Worm (Caenorhabditis elegans) whole organism, L4 larva: ENCODE measurements around the gene F16G10.1.

Experiments
- D1046.2 ChIP-seq: fragments of 200-800 bp; sonication (Bioruptor generic); IDR thresholded peaks from 2 replicates; pipeline ENCODE4 v1.3.6; 2022; ENCODE audit warnings: missing genetic modification characterization, missing compliant biosample characterization
- F37D6.2 ChIP-seq: sonication (generic microtip); optimal IDR thresholded peaks from 2 replicates; lab custom pipeline; 2016; ENCODE audit warnings: mild to moderate bottlenecking, missing genetic modification characterization, missing compliant biosample characterization
- F49E8.2 ChIP-seq: sonication (generic microtip); optimal IDR thresholded peaks from 2 replicates; lab custom pipeline; 2016; ENCODE audit warnings: missing compliant biosample characterization, mild to moderate bottlenecking, missing genetic modification characterization, borderline replicate concordance
- R02D3.7 ChIP-seq: fragments of 150-350 bp; sonication (generic microtip); optimal IDR thresholded peaks from 3 replicates; lab custom pipeline; 2014; ENCODE audit warnings: missing biosample characterization, missing genetic modification characterization
- T20F7.1 ChIP-seq: fragments of 200-800 bp; sonication (Bioruptor generic); optimal IDR thresholded peaks from 2 replicates; lab custom pipeline; 2018; ENCODE audit warnings: mild to moderate bottlenecking, missing genetic modification characterization, missing compliant biosample characterization
- ZK337.2 ChIP-seq: fragments of 200-800 bp; sonication (Bioruptor generic); IDR thresholded peaks from 2 replicates; pipeline ENCODE4 v1.3.6; 2022; ENCODE audit warnings: missing genetic modification reagents, missing genetic modification characterization, missing compliant biosample characterization
- ama-1 ChIP-seq: fragments of 150-350 bp; optimal IDR thresholded peaks from 2 replicates; lab custom pipeline; 2014; ENCODE audit warnings: inconsistent platforms, mixed read lengths
- arid-1 ChIP-seq: fragments of 200-800 bp; sonication (Bioruptor generic); conservative IDR thresholded peaks from 2 replicates; pipeline ENCODE4 v1.3.6; 2022; ENCODE audit warnings: missing genetic modification reagents, missing genetic modification characterization, missing compliant biosample characterization
- ceh-32 ChIP-seq: sonication (generic microtip); optimal IDR thresholded peaks from 2 replicates; lab custom pipeline; 2016; ENCODE audit warnings: mild to moderate bottlenecking, missing genetic modification characterization, missing compliant biosample characterization; ENCODE audit not compliant: poor library complexity
- ceh-82 ChIP-seq: sonication (generic microtip); optimal IDR thresholded peaks from 2 replicates; lab custom pipeline; 2017; ENCODE audit warnings: missing biosample characterization, missing genetic modification characterization
- dmd-6 ChIP-seq: fragments of 200-800 bp; sonication (Bioruptor generic); IDR thresholded peaks from 2 replicates; pipeline ENCODE4 v1.3.6; 2022; ENCODE audit warnings: missing genetic modification reagents, missing genetic modification characterization, missing compliant biosample characterization
- dmd-8 ChIP-seq: fragments of 200-800 bp; sonication (Bioruptor generic); IDR thresholded peaks from 2 replicates; pipeline ENCODE4 v1.3.6; 2022; ENCODE audit warnings: missing genetic modification characterization, missing compliant biosample characterization
- dve-1 ChIP-seq: sonication (generic microtip); optimal IDR thresholded peaks from 2 replicates; lab custom pipeline; 2017; ENCODE audit warnings: antibody characterized with exemption, mild to moderate bottlenecking, missing genetic modification characterization, missing compliant biosample characterization; ENCODE audit not compliant: insufficient read depth
- egl-43 ChIP-seq: fragments of 200-800 bp; sonication (Bioruptor generic); IDR thresholded peaks from 2 replicates; pipeline ENCODE4 v1.3.6; 2022; ENCODE audit warnings: missing genetic modification reagents, missing genetic modification characterization, missing compliant biosample characterization
- fos-1 ChIP-seq: fragments of 150-350 bp; optimal IDR thresholded peaks from 2 replicates; lab custom pipeline; 2014; ENCODE audit warnings: missing biosample characterization, missing genetic modification characterization
- jun-1 ChIP-seq: fragments of 150-350 bp; optimal IDR thresholded peaks from 2 replicates; lab custom pipeline; 2014; ENCODE audit warnings: missing biosample characterization, missing genetic modification reagents, missing genetic modification characterization
- lin-13 ChIP-seq: fragments of 150-350 bp; optimal IDR thresholded peaks from 2 replicates; lab custom pipeline; 2014; ENCODE audit warnings: missing biosample characterization, missing genetic modification reagents, missing genetic modification characterization
- lin-15B ChIP-seq: fragments of 150-350 bp; sonication (generic microtip); optimal IDR thresholded peaks from 3 replicates; lab custom pipeline; 2014; ENCODE audit warnings: missing biosample characterization, missing genetic modification characterization
- lin-29 ChIP-seq: fragments of 200-800 bp; sonication (Bioruptor generic); IDR thresholded peaks from 2 replicates; pipeline ENCODE4 v1.3.6; 2022; ENCODE audit warnings: missing genetic modification reagents, missing genetic modification characterization, missing compliant biosample characterization
- lin-39 ChIP-seq: fragments of 150-350 bp; optimal IDR thresholded peaks from 2 replicates; lab custom pipeline; 2014; ENCODE audit warnings: missing biosample characterization, missing genetic modification reagents, missing genetic modification characterization
- mdl-1 ChIP-seq, 2 experiments: fragments of 150-350 bp in 1 of 2; sonication (generic microtip) in 1 of 2; optimal IDR thresholded peaks; 2 replicates each; lab custom pipeline; 2014 to 2017; ENCODE audit warnings: missing biosample characterization in 2 of 2, missing genetic modification characterization in 2 of 2
- mdt-29 ChIP-seq: fragments of 200-800 bp; sonication (Bioruptor generic); IDR thresholded peaks from 2 replicates; pipeline ENCODE4 v1.3.6; 2022; ENCODE audit warnings: missing genetic modification reagents, missing genetic modification characterization, missing compliant biosample characterization
- mxl-2 ChIP-seq: fragments of 200-800 bp; sonication (Bioruptor generic); conservative IDR thresholded peaks from 2 replicates; pipeline ENCODE4 v1.3.6; 2022; ENCODE audit warnings: missing genetic modification reagents, missing genetic modification characterization, missing compliant biosample characterization
- mxl-3 ChIP-seq: fragments of 200-800 bp; sonication (Bioruptor generic); optimal IDR thresholded peaks from 2 replicates; lab custom pipeline; 2018; ENCODE audit warnings: mild to moderate bottlenecking, missing genetic modification characterization, missing compliant biosample characterization
- nhr-11 ChIP-seq: fragments of 150-350 bp; optimal IDR thresholded peaks from 2 replicates; lab custom pipeline; 2014; ENCODE audit warnings: missing biosample characterization, missing genetic modification characterization
- nhr-25 ChIP-seq: sonication (generic microtip); optimal IDR thresholded peaks from 2 replicates; lab custom pipeline; 2017; ENCODE audit warnings: missing genetic modification characterization, mild to moderate bottlenecking, missing compliant biosample characterization, antibody characterized with exemption, moderate library complexity, borderline replicate concordance; ENCODE audit not compliant: insufficient read depth
- nhr-28 ChIP-seq: fragments of 150-350 bp; optimal IDR thresholded peaks from 2 replicates; lab custom pipeline; 2014; ENCODE audit warnings: missing biosample characterization, missing genetic modification characterization
- nhr-76 ChIP-seq: fragments of 150-350 bp; optimal IDR thresholded peaks from 2 replicates; lab custom pipeline; 2014; ENCODE audit warnings: missing biosample characterization, missing genetic modification characterization
- nhr-77 ChIP-seq: fragments of 150-350 bp; optimal IDR thresholded peaks from 2 replicates; lab custom pipeline; 2014; ENCODE audit warnings: missing biosample characterization, missing genetic modification characterization
- pha-4 ChIP-seq, 2 experiments: fragments of 150-350 bp in 1 of 2; fragments of 200-800 bp in 1 of 2; sonication (Bioruptor generic) in 1 of 2; IDR thresholded peaks in 1 of 2; optimal IDR thresholded peaks in 1 of 2; 2 replicates each; pipeline versions ENCODE4 v1.3.6 to Lab custom; 2014 to 2022; ENCODE audit warnings: missing genetic modification characterization in 2 of 2, missing genetic modification reagents in 2 of 2, missing biosample characterization in 1 of 2, missing compliant biosample characterization in 1 of 2
- rbr-2 ChIP-seq: sonication (generic microtip); optimal IDR thresholded peaks from 2 replicates; lab custom pipeline; 2016; ENCODE audit warnings: missing genotype, missing genetic modification characterization, missing compliant biosample characterization
- set-16 ChIP-seq: fragments of 200-800 bp; sonication (Bioruptor generic); IDR thresholded peaks from 2 replicates; pipeline ENCODE4 v1.3.6; 2022; ENCODE audit warnings: missing genetic modification reagents, missing genetic modification characterization, missing compliant biosample characterization
- snpc-1.2 ChIP-seq: fragments of 200-800 bp; sonication (Bioruptor generic); IDR thresholded peaks from 2 replicates; pipeline ENCODE4 v1.3.6; 2022; ENCODE audit warnings: missing genetic modification reagents, missing genetic modification characterization, missing compliant biosample characterization
- unc-39 ChIP-seq: sonication (generic microtip); optimal IDR thresholded peaks from 2 replicates; lab custom pipeline; 2017; ENCODE audit warnings: missing biosample characterization, missing genetic modification characterization
- zag-1 ChIP-seq: fragments of 150-350 bp; optimal IDR thresholded peaks from 2 replicates; lab custom pipeline; 2014; ENCODE audit warnings: missing biosample characterization, missing genetic modification characterization
- zfp-3 ChIP-seq: fragments of 200-800 bp; sonication (Bioruptor generic); conservative IDR thresholded peaks from 2 replicates; pipeline ENCODE4 v1.3.6; 2022; ENCODE audit warnings: missing genetic modification reagents, missing genetic modification characterization, missing compliant biosample characterization
- zip-2 ChIP-seq: fragments of 150-350 bp; optimal IDR thresholded peaks from 2 replicates; lab custom pipeline; 2014; ENCODE audit warnings: missing biosample characterization, missing genetic modification characterization
- ztf-11 ChIP-seq: fragments of 150-350 bp; optimal IDR thresholded peaks from 2 replicates; lab custom pipeline; 2014; ENCODE audit warnings: missing biosample characterization, missing genetic modification characterization

The F16G10.1 gene

ce11 chrII:2378465-2379009, 25.5 kb upstream of the F16G10.1 start (continued):
- TF ChIP-seq nhr-25 = no peak
- no peak for TF ChIP-seq D1046.2
- no peak for TF ChIP-seq R02D3.7 (tag; lab: Kevin White, UChicago)
- no peak for TF ChIP-seq rbr-2 (tag; lab: Kevin White, UChicago)
- no peak for TF ChIP-seq nhr-11 (tag; lab: Kevin White, UChicago)
- TF ChIP-seq mxl-2 = no peak
- TF ChIP-seq zag-1 (tag; lab: Kevin White, UChicago) = no peak
- peak; percentile 88 for TF ChIP-seq fos-1 (tag; lab: Kevin White, UChicago)
- no peak for TF ChIP-seq ztf-11 (tag; lab: Kevin White, UChicago)
- no peak for TF ChIP-seq egl-43 (GFP tag; lab: Robert Waterston, UW)
- peak; percentile 96 for TF ChIP-seq dmd-6 (GFP tag; lab: Robert Waterston, UW)
- TF ChIP-seq mxl-3 (GFP tag; lab: Kevin White, UChicago) = peak; percentile 66
- TF ChIP-seq dve-1 (tag; lab: Kevin White, UChicago) = peak; percentile 91
- peak; percentile 95 for TF ChIP-seq jun-1
- TF ChIP-seq lin-15B (tag; lab: Kevin White, UChicago) = no peak
- TF ChIP-seq mdl-1 (tag; optimal IDR thresholded peaks at IDR 0.05; lab: Kevin White, UChicago) = peak in 1 of 2 experiments; percentile 30
- no peak; the same call in 1 of the 2 replicates for TF ChIP-seq dmd-8 (GFP tag; lab: Robert Waterston, UW)
- no peak for TF ChIP-seq nhr-76
- TF ChIP-seq unc-39 (tag; lab: Kevin White, UChicago) = no peak
- TF ChIP-seq ceh-82 (tag; lab: Kevin White, UChicago) = no peak
- no peak for TF ChIP-seq ceh-32
- no peak for TF ChIP-seq F49E8.2 (tag; lab: Kevin White, UChicago)
- TF ChIP-seq lin-29 = no peak
- TF ChIP-seq lin-13 (GFP tag; lab: Kevin White, UChicago) = peak; percentile 27
- no peak for TF ChIP-seq zfp-3 (GFP tag; lab: Robert Waterston, UW)
- TF ChIP-seq lin-39 (tag; lab: Kevin White, UChicago) = no peak
- TF ChIP-seq mdt-29 = peak; percentile 51; the same call in 1 of the 2 replicates
- TF ChIP-seq ama-1 (lab: Kevin White, UChicago) = no peak
- no peak for TF ChIP-seq arid-1 (GFP tag; lab: Robert Waterston, UW)
- peak; percentile 81 for TF ChIP-seq T20F7.1 (GFP tag; lab: Kevin White, UChicago)
- peak; percentile 92 for TF ChIP-seq pha-4 (GFP tag; IDR thresholded peaks at IDR 0.05; lab: Robert Waterston, UW)
- TF ChIP-seq pha-4 (tag; optimal IDR thresholded peaks at IDR 0.05; lab: Kevin White, UChicago) = no peak
- TF ChIP-seq zip-2 (tag; lab: Kevin White, UChicago) = no peak

DNA sequence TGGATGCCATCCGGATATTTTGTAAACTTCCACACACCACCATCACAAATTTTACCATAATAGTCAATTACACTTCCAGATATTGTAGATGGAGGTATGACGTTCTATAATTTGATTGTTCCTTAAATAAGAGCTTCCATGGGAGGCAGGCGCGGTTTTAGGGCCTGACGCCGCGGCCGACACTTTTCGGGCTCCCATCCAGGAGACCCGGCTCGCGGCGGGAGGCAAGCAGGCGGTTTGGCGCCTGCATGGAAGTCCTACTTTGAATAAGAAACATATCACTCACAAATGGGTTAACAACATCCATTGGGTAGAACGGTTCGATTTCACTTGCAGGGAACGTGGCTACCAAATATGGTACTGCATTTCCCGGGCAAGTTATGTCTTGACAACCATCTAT, 24.4 kb upstream of the F16G10.1 start:
- TF ChIP-seq set-16 (GFP tag; lab: Robert Waterston, UW) (peak; percentile 83), snpc-1.2 (no peak)

DNA sequence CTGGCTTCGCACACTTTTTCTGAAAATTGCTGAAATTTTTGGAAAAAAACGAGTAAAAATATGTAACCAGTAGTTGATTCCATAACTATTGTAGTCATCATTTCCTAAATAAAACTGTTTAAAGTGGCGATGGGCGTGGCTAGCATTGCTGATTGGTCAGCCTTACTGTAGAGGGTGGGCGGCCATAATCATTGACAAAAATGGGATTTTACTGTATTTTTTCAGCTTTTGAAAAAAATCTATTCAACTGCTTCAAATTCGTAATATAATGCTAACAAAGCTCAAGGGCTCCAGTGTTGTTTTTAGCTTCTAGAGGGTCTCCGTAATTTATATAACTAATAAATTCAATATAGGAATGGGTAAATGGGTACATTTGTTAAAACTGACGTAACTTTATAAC, 23.9 kb upstream of the F16G10.1 start, which contains the start of gene F16G10.7:
Gene F16G10.7, minus strand, starts transcription at position 101 of the 400 bp plus-strand sequence.
- TF ChIP-seq nhr-28 (tag; lab: Kevin White, UChicago) (no peak), nhr-77 (tag; lab: Kevin White, UChicago) (no peak)

DNA sequence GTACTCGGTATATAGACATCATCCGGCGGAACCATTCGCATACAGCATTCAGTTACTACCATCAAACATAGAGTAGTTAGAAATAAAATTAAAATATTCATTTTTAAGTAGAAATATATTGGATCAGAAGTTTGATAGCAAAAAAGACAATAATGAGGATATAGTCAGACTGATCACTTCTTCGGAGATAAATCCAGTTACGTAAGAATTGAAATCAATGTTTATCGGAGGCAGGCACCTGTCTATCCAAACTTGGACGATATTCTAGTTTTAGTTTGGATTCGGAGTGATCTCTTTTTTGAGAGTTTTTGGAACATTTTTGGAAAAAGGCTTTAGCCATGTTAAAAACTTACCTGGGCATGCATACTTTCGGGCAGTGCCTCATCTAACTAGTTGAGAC, 20.8 kb upstream of the F16G10.1 start, which contains the start of gene F16G10.8:
Gene F16G10.8, minus strand, starts transcription at position 101 of the 400 bp plus-strand sequence.
- TF ChIP-seq fos-1 (tag; lab: Kevin White, UChicago) (no peak), ZK337.2 (GFP tag; lab: Robert Waterston, UW) (no peak), F37D6.2 (tag; lab: Kevin White, UChicago) (no peak), mxl-3 (GFP tag; lab: Kevin White, UChicago) (no peak), lin-15B (tag; lab: Kevin White, UChicago) (no peak)
